Worm (Caenorhabditis elegans) whole organism, L2 larva: ENCODE results near the gene F32H5.4.

Experiments used
- alr-1 ChIP-seq: fragments of 150-350 bp; optimal IDR thresholded peaks from 2 replicates; lab custom pipeline; 2014; ENCODE audit warnings: missing biosample characterization, missing genetic modification characterization
- ama-1 ChIP-seq: fragments of 150-350 bp; optimal IDR thresholded peaks from 2 replicates; lab custom pipeline; 2018; ENCODE audit warnings: inconsistent platforms
- blmp-1 ChIP-seq: sonication (generic microtip); optimal IDR thresholded peaks from 2 replicates; lab custom pipeline; 2017; ENCODE audit warnings: missing genetic modification characterization, mild to moderate bottlenecking, missing compliant biosample characterization, antibody characterized with exemption, moderate library complexity; ENCODE audit not compliant: insufficient read depth
- ceh-16 ChIP-seq: fragments of 150-350 bp; optimal IDR thresholded peaks from 2 replicates; lab custom pipeline; 2014; ENCODE audit warnings: missing biosample characterization, missing genetic modification characterization
- ceh-82 ChIP-seq: fragments of 150-350 bp; optimal IDR thresholded peaks from 2 replicates; lab custom pipeline; 2014; ENCODE audit warnings: missing biosample characterization, missing genetic modification characterization
- dmd-4 ChIP-seq: sonication (generic microtip); optimal IDR thresholded peaks from 2 replicates; lab custom pipeline; 2017; ENCODE audit warnings: missing biosample characterization, missing genetic modification characterization
- egl-27 ChIP-seq: sonication (generic microtip); optimal IDR thresholded peaks from 3 replicates; lab custom pipeline; 2017; ENCODE audit warnings: missing biosample characterization, missing genetic modification reagents, missing genetic modification characterization
- fos-1 ChIP-seq: fragments of 150-350 bp; optimal IDR thresholded peaks from 2 replicates; lab custom pipeline; 2014; ENCODE audit warnings: missing biosample characterization, missing genetic modification characterization
- lin-11 ChIP-seq: fragments of 150-350 bp; sonication (generic microtip); optimal IDR thresholded peaks from 2 replicates; lab custom pipeline; 2014; ENCODE audit warnings: missing biosample characterization, missing genetic modification characterization, inconsistent platforms, mixed read lengths
- lin-13 ChIP-seq: fragments of 150-350 bp; optimal IDR thresholded peaks from 2 replicates; lab custom pipeline; 2014; ENCODE audit warnings: missing biosample characterization, missing genetic modification reagents, missing genetic modification characterization
- lsy-2 ChIP-seq, 2 experiments: fragments of 150-350 bp in 1 of 2; sonication (generic microtip) in 1 of 2; optimal IDR thresholded peaks; 2 replicates each; lab custom pipeline; 2014 to 2017; ENCODE audit warnings: missing biosample characterization in 2 of 2, missing genetic modification characterization in 2 of 2
- mab-5 ChIP-seq: fragments of 150-350 bp; optimal IDR thresholded peaks from 2 replicates; lab custom pipeline; 2014; ENCODE audit warnings: missing biosample characterization, missing genetic modification characterization
- mbf-1 ChIP-seq: sonication (generic microtip); optimal IDR thresholded peaks from 2 replicates; lab custom pipeline; 2017; ENCODE audit warnings: missing biosample characterization, missing genetic modification characterization
- mdl-1 ChIP-seq, 2 experiments: fragments of 150-350 bp in 1 of 2; sonication (generic microtip) in 1 of 2; optimal IDR thresholded peaks; 2 replicates each; lab custom pipeline; 2017; ENCODE audit warnings: missing biosample characterization in 2 of 2, missing genetic modification characterization in 2 of 2
- nhr-10 ChIP-seq: sonication (generic microtip); optimal IDR thresholded peaks from 2 replicates; lab custom pipeline; 2017; ENCODE audit warnings: missing biosample characterization, missing genetic modification characterization
- nhr-11 ChIP-seq: fragments of 150-350 bp; optimal IDR thresholded peaks from 2 replicates; lab custom pipeline; 2014; ENCODE audit warnings: missing biosample characterization, missing genetic modification characterization
- nhr-12 ChIP-seq: fragments of 150-350 bp; optimal IDR thresholded peaks from 2 replicates; lab custom pipeline; 2014; ENCODE audit warnings: missing biosample characterization, missing genetic modification characterization
- nhr-129 ChIP-seq: fragments of 150-350 bp; optimal IDR thresholded peaks from 2 replicates; lab custom pipeline; 2014; ENCODE audit warnings: missing biosample characterization, missing genetic modification characterization
- nhr-21 ChIP-seq: fragments of 150-350 bp; optimal IDR thresholded peaks from 2 replicates; lab custom pipeline; 2014; ENCODE audit warnings: missing biosample characterization, missing genetic modification characterization
- nhr-23 ChIP-seq: fragments of 150-350 bp; optimal IDR thresholded peaks from 2 replicates; lab custom pipeline; 2014; ENCODE audit warnings: missing biosample characterization, missing genetic modification reagents, missing genetic modification characterization
- nhr-237 ChIP-seq: fragments of 150-350 bp; optimal IDR thresholded peaks from 2 replicates; lab custom pipeline; 2014; ENCODE audit warnings: missing biosample characterization, missing genetic modification characterization
- nhr-25 ChIP-seq: fragments of 150-350 bp; sonication (generic microtip); optimal IDR thresholded peaks from 3 replicates; lab custom pipeline; 2014; ENCODE audit warnings: missing biosample characterization, missing genetic modification characterization
- nhr-6 ChIP-seq: fragments of 150-350 bp; optimal IDR thresholded peaks from 2 replicates; lab custom pipeline; 2014; ENCODE audit warnings: missing biosample characterization, missing genetic modification characterization
- peb-1 ChIP-seq: fragments of 150-350 bp; optimal IDR thresholded peaks from 2 replicates; lab custom pipeline; 2014; ENCODE audit warnings: missing biosample characterization, missing genetic modification characterization
- skn-1 ChIP-seq: sonication (generic microtip); optimal IDR thresholded peaks from 2 replicates; lab custom pipeline; 2017; ENCODE audit warnings: missing biosample characterization, missing genetic modification characterization
- sma-9 ChIP-seq, 2 experiments: fragments of 150-350 bp in 1 of 2; sonication (generic microtip) in 1 of 2; optimal IDR thresholded peaks; 2 replicates each; lab custom pipeline; 2014 to 2016; ENCODE audit warnings: missing genetic modification characterization in 2 of 2, mild to moderate bottlenecking in 1 of 2, missing biosample characterization in 1 of 2, missing compliant biosample characterization in 1 of 2, missing genetic modification reagents in 1 of 2, moderate library complexity in 1 of 2
- snpc-4 ChIP-seq: fragments of 150-350 bp; optimal IDR thresholded peaks from 2 replicates; lab custom pipeline; 2014; ENCODE audit warnings: missing biosample characterization, missing genetic modification characterization
- unc-55 ChIP-seq: fragments of 150-350 bp; sonication (generic microtip); optimal IDR thresholded peaks from 3 replicates; lab custom pipeline; 2014; ENCODE audit warnings: missing biosample characterization, missing genetic modification reagents, missing genetic modification characterization
- ztf-1 ChIP-seq: fragments of 200-800 bp; sonication (Bioruptor generic); conservative IDR thresholded peaks from 2 replicates; pipeline ENCODE4 v1.3.6; 2022; ENCODE audit warnings: missing genetic modification characterization, missing compliant biosample characterization
- ztf-11 ChIP-seq: sonication (generic microtip); optimal IDR thresholded peaks from 2 replicates; lab custom pipeline; 2017; ENCODE audit warnings: missing biosample characterization, missing genetic modification characterization

The F32H5.4 gene

DNA sequence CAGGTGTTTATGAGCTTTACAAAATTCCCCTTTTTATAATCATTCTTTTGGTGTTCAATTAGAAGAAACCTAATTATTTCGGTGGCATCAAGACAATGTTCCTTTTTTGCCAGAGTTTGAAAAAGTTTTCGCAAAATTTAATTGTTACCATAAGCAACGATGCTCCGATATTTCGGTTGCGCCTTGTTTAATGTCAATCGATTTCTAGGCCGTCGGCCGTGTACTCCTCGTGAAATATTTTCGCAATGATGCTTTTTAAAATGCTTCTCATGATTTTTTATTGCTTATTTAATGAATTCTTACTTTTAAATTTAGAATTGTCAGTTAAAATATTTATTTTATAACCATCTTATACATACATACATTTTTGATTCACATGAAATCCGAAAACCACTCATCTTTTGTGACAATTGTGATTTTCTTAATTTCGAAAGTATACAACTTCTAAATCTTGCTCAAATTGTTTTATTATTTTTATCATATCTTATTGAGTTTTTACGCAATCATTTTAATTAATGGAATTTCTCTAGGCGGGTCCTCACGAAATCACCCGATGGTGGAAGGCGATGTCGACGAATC lies 47.2 kb upstream of the F32H5.4 start, which contains the start of gene C50B6.3 (continued):
- TF ChIP-seq skn-1 (tag; lab: Kevin White, UChicago) (no peak), nhr-25 (tag; lab: Kevin White, UChicago) (no peak)

DNA sequence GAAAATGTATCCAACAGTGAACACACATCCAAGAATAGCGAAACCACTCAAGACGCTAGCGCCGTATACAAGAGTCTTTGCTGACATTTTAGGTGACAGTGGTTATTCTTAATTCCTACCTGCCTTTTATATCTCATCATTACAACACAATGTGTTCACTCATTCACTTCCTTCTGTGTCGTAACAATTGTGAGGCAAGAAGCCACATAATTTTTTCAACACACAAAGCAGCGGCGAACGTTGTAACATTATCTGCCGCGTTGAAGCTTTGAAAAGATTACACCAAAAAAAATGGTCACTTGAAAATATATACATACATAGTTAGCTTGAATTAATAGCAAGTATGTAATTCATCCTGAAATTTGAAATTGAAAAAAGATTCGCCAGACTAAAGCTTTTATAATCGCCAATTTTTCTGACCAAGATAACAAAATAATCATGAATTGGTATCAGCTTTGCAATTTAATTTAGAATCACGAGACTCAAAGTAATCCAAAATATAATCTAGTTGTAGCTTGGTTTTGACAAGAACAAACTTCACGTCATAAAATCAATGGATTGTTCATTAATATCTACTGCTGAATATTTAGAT lies 42.3 kb upstream of the F32H5.4 start, which contains the start of the genes col-161 and srh-18:
Gene col-161, minus strand, starts transcription at position 101 of the 592 bp plus-strand sequence.
Gene srh-18, plus strand, starts transcription at position 542 of the 592 bp plus-strand sequence.
- no peak for TF ChIP-seq nhr-11 (tag; lab: Kevin White, UChicago)
- no peak for TF ChIP-seq blmp-1 (tag; lab: Kevin White, UChicago)
- no peak for TF ChIP-seq nhr-10
- TF ChIP-seq snpc-4 (tag; lab: Kevin White, UChicago), result no peak
- no peak for TF ChIP-seq nhr-21 (tag; lab: Kevin White, UChicago)
- no peak for TF ChIP-seq mab-5 (tag; lab: Kevin White, UChicago)
- no peak for TF ChIP-seq fos-1 (tag; lab: Kevin White, UChicago)
- TF ChIP-seq nhr-6 (tag; lab: Kevin White, UChicago), result no peak
- no peak for TF ChIP-seq nhr-23
- no peak for TF ChIP-seq unc-55
- TF ChIP-seq ztf-11 (tag; lab: Kevin White, UChicago), result no peak
- TF ChIP-seq ztf-1 (GFP tag; lab: Robert Waterston, UW), result no peak
- no peak for TF ChIP-seq lin-13 (GFP tag; lab: Kevin White, UChicago)
- TF ChIP-seq nhr-129 (tag; lab: Kevin White, UChicago), result no peak

DNA sequence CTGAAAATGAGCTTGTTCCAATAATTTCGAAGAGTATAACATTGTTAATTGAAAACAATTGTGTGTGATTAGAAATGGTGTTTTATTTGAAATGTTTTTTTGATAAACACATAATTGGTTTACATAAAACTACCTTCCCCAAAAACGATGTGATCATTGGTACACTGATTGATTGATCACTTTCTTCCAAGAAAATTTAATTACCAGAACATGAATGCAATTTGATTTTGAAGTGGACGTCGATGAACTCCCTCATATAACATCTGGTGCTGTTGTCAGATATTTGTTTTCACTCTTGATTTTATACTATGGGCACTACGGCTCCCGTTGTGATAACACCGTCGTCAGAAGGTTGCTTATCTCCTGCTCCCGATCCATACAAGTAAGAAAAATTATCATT lies 39.7 kb upstream of the F32H5.4 start, which contains the start of gene srh-15:
Gene srh-15, plus strand, starts transcription at position 301 of the 400 bp plus-strand sequence.
- TF ChIP-seq lsy-2 (tag; optimal IDR thresholded peaks at IDR 0.05; lab: Kevin White, UChicago) (no peak), nhr-12 (tag; lab: Kevin White, UChicago) (no peak), lin-11 (tag; lab: Kevin White, UChicago) (no peak), nhr-25 (tag; lab: Kevin White, UChicago) (no peak), nhr-10 (no peak), mab-5 (tag; lab: Kevin White, UChicago) (no peak), peb-1 (tag; lab: Kevin White, UChicago) (no peak), ama-1 (no peak), egl-27 (tag; lab: Kevin White, UChicago) (no peak), ceh-82 (tag; lab: Kevin White, UChicago) (no peak), dmd-4 (tag; lab: Kevin White, UChicago) (no peak), ceh-16 (tag; lab: Kevin White, UChicago) (no peak), mdl-1 (tag; optimal IDR thresholded peaks at IDR 0.05; lab: Kevin White, UChicago) (no peak), alr-1 (no peak), blmp-1 (tag; lab: Kevin White, UChicago) (no peak), unc-55 (no peak)

DNA sequence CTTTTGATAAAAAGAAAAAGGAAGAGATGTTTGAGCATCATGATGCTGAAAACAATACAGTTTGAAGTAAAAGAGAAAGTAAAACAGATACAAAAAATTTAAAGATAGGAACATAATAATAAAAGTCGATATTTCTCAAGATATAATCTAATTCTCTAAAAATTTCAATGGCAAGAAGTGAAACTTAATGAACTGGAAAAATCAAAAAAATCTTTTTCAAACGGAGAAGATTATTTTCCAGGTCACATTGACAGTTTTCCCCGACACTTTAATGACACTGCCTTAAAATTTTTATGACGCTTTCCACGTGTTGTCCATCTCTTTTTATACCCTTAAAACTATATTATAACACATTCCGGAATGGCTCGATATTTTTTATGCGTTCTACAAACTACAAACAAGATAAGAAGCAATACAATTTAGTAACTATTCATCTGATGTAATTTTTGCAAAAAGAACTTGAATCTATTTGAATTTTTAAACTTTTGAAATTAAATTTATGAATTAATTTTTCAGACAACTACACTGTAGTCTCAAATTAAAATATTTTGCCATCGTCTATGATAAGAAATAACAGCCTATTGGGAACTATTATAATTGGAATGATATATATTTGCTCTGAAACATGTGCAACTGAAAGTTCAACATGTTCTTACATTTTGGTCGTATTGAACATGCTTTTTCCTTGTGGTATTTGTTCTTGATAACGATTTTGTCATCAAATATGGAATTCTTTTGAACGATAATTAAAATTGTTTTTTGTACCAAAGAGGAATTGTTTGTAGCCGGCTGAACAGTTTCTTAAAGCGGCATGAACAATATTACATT lies 35.2 kb upstream of the F32H5.4 start, which contains the start of gene C50B6.7:
Gene C50B6.7, minus strand, starts transcription at position 51 of the 828 bp plus-strand sequence.
- TF ChIP-seq sma-9 (GFP tag; optimal IDR thresholded peaks at IDR 0.05; lab: Kevin White, UChicago) (peak; percentile 1), sma-9 (tag; optimal IDR thresholded peaks at IDR 0.05; lab: Kevin White, UChicago) (no peak), ama-1 (no peak), fos-1 (tag; lab: Kevin White, UChicago) (peak; percentile 36)

DNA sequence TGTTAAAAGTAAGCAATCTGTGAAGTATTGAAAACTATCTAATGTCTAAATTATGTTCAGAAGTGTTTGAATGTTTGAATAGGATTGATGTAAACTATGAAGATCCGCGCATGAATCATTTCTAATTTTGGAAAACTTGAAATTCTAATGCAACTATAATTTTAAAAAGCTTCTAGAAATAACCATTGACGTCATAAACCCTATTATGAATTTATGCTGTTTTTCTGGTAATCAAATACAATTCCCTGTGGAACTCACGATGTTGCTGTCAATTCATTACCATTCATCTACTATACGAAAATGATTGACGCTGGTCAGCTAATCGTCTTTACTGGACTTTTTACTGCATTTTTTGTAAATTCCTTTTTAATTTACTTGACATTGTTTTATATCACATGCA lies 32.9 kb upstream of the F32H5.4 start, which contains the start of gene str-37:
Gene str-37, plus strand, starts transcription at position 301 of the 400 bp plus-strand sequence.
- no peak for TF ChIP-seq mbf-1 (tag; lab: Kevin White, UChicago)
- no peak for TF ChIP-seq fos-1 (tag; lab: Kevin White, UChicago)
- TF ChIP-seq nhr-237 (tag; lab: Kevin White, UChicago), result no peak
- TF ChIP-seq ceh-16 (tag; lab: Kevin White, UChicago), result no peak
- TF ChIP-seq nhr-25 (tag; lab: Kevin White, UChicago), result no peak
- TF ChIP-seq sma-9 (GFP tag; optimal IDR thresholded peaks at IDR 0.05; lab: Kevin White, UChicago), result no peak
- TF ChIP-seq sma-9 (tag; optimal IDR thresholded peaks at IDR 0.05; lab: Kevin White, UChicago), result no peak
- no peak for TF ChIP-seq snpc-4 (tag; lab: Kevin White, UChicago)
- TF ChIP-seq, all 48 proteins: peak for 0
